Worm (Caenorhabditis elegans): ENCODE results near the gene F17C11.26.

F17C11.26 gene

DNA sequence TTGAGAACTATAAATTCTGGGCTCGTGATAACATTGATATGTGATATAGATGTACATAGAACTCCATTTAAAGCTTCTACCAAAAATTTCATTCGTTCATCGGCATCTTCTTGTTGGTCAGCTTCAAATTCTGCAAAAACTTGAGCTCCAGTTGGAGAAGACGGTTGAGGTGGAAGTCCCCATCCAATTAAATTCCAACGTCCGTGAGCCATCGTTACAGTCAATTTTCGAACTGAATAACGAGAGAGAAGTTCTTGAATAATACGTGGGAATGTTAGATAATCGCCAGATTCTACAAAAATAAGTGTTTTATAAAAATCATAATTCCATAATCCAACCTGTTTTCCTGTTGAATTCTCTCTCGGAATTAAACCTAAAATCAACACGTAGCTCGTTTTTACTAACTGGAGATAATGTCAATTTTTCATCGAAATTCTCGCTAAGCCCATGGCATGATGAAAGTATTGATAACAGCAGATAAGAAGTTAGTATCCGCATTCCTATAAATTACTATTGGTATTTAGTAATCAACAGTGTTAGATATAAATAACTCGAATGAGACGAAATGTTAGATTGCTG, 17.2 kb downstream of the F17C11.26 start, which contains the start of gene pigt-1 (continued):
- TF ChIP-seq nhr-90 (tag; optimal IDR thresholded peaks at IDR 0.05; ENCODE audit: poor library complexity) (peak; percentile 50), nhr-237 (tag; optimal IDR thresholded peaks at IDR 0.05) (no peak), lin-15B (tag; optimal IDR thresholded peaks at IDR 0.05) (no peak), hpl-2 (GFP tag; optimal IDR thresholded peaks at IDR 0.05) (no peak), ceh-82 (tag; optimal IDR thresholded peaks at IDR 0.05) (no peak), ceh-63 (GFP tag; optimal IDR thresholded peaks at IDR 0.05) (no peak), xbp-1 (tag; optimal IDR thresholded peaks at IDR 0.05) (no peak), Y116A8C.19 (tag; optimal IDR thresholded peaks at IDR 0.05; ENCODE audit: borderline replicate concordance) (no peak), alr-1 (tag; optimal IDR thresholded peaks at IDR 0.05; ENCODE audit: borderline replicate concordance) (no peak), lin-13 (GFP tag; optimal IDR thresholded peaks at IDR 0.05) (no peak), ceh-88 (GFP tag; IDR thresholded peaks at IDR 0.05) (no peak), egl-13 (tag; optimal IDR thresholded peaks at IDR 0.05) (no peak), ets-5 (GFP tag; IDR thresholded peaks at IDR 0.05) (no peak), unc-86 (tag; optimal IDR thresholded peaks at IDR 0.05) (no peak), snu-23 (GFP tag; optimal IDR thresholded peaks at IDR 0.05) (peak; percentile 14), irx-1 (tag; optimal IDR thresholded peaks at IDR 0.05) (no peak), C16A3.4 (tag; optimal IDR thresholded peaks at IDR 0.05) (no peak), mep-1 (tag; optimal IDR thresholded peaks at IDR 0.05) (no peak), hlh-17 (GFP tag; optimal IDR thresholded peaks at IDR 0.05; ENCODE audit: borderline replicate concordance) (no peak), egl-27 (tag; optimal IDR thresholded peaks at IDR 0.05) (no peak), tlp-1 (tag; optimal IDR thresholded peaks at IDR 0.05) (no peak), lsy-2 (tag; optimal IDR thresholded peaks at IDR 0.05) (peak in 1 of 2 experiments; percentile 22), tbx-2 (tag; optimal IDR thresholded peaks at IDR 0.05) (peak; percentile 20), ama-1 (optimal IDR thresholded peaks at IDR 0.05) (no peak), elt-3 (tag; optimal IDR thresholded peaks at IDR 0.05) (no peak), elt-2 (tag; optimal IDR thresholded peaks at IDR 0.05) (peak; percentile 15), nhr-11 (tag; optimal IDR thresholded peaks at IDR 0.05) (no peak), pqm-1 (tag; optimal IDR thresholded peaks at IDR 0.05) (no peak), zag-1 (tag; optimal IDR thresholded peaks at IDR 0.05) (no peak), unc-30 (tag; optimal IDR thresholded peaks at IDR 0.05) (no peak), mdl-1 (tag; optimal IDR thresholded peaks at IDR 0.05) (no peak), fkh-4 (tag; optimal IDR thresholded peaks at IDR 0.05; ENCODE audit: borderline replicate concordance) (no peak)

DNA sequence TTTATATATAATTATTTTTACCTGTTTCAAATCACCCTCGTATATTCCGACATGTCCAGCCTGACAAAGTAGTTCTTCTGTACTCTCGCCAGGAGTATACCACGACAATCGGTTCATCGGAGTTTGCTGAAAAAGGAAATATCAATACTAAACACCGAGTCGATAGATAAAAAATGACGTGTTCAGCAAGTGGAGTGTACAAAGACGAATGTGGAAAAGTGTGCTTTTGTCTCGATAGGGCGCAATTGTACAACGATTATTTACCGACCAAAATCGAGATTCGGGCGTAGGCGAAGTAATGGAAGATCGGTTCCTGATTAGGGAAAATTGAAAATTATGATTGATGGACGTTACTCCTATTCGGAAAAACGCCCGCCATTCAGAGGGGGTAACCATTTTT, 19.3 kb downstream of the F17C11.26 start, which contains the start of gene vps-36:
vps-36 (minus strand) TSS at position 126 of the 400 bp plus-strand sequence.
- peak; percentile 27 for TF ChIP-seq elt-2 (tag; optimal IDR thresholded peaks at IDR 0.05)
- TF ChIP-seq nhr-85 (tag) = peak; percentile 69
- TF ChIP-seq vab-15 (tag; optimal IDR thresholded peaks at IDR 0.05) = no peak
- TF ChIP-seq mdl-1 (tag; optimal IDR thresholded peaks at IDR 0.05) = no peak
- TF ChIP-seq lin-14 (GFP tag; optimal IDR thresholded peaks at IDR 0.05) = peak; percentile 8
- no peak for TF ChIP-seq ama-1 (optimal IDR thresholded peaks at IDR 0.05)
- TF ChIP-seq sox-4 (tag; optimal IDR thresholded peaks at IDR 0.05) = no peak
- TF ChIP-seq pax-3 (tag; optimal IDR thresholded peaks at IDR 0.05) = no peak
- TF ChIP-seq lin-35 (GFP tag; optimal IDR thresholded peaks at IDR 0.05) = peak in 1 of 2 experiments; percentile 21
- TF ChIP-seq nhr-71 (tag; optimal IDR thresholded peaks at IDR 0.05) = no peak
- no peak for TF ChIP-seq unc-30 (tag; optimal IDR thresholded peaks at IDR 0.05)
- TF ChIP-seq blmp-1 (tag; optimal IDR thresholded peaks at IDR 0.05) = peak; percentile 40
- no peak for TF ChIP-seq sup-37 (GFP tag; optimal IDR thresholded peaks at IDR 0.05)
- no peak for TF ChIP-seq tlp-1 (tag; optimal IDR thresholded peaks at IDR 0.05)
